Fruit fly (Drosophila melanogaster) whole organism, embryonic: ENCODE measurements around the gene CG12310.

Source experiments
- Ada2b ChIP-seq: fragments of 200-800 bp; sonication (Bioruptor generic); IDR thresholded peaks from 2 replicates; pipeline ENCODE4 v1.3.6; 2022; ENCODE audit warnings: missing biosample characterization, missing genetic modification characterization
- B-H2 ChIP-seq: fragments of 200-800 bp; sonication (Bioruptor generic); optimal IDR thresholded peaks from 2 replicates; lab custom pipeline; 2018; ENCODE audit warnings: missing biosample characterization, mild to moderate bottlenecking, missing genetic modification characterization
- Bgb ChIP-seq: fragments of 200-800 bp; sonication (Bioruptor generic); IDR thresholded peaks from 2 replicates; pipeline ENCODE4 v1.3.6; 2022; ENCODE audit warnings: missing biosample characterization, missing genetic modification characterization; ENCODE audit not compliant: partially characterized antibody
- C15 ChIP-seq: fragments of 200-800 bp; sonication (Bioruptor generic); IDR thresholded peaks from 3 replicates; pipeline ENCODE4 v1.3.6; 2022; ENCODE audit warnings: missing biosample characterization, missing genetic modification characterization
- CG10274 ChIP-seq: fragments of 200-800 bp; sonication (Bioruptor generic); optimal IDR thresholded peaks from 3 replicates; lab custom pipeline; 2017; ENCODE audit warnings: missing biosample characterization, mild to moderate bottlenecking, missing genetic modification characterization
- CG10959 ChIP-seq: fragments of 200-800 bp; sonication (Bioruptor generic); IDR thresholded peaks from 2 replicates; pipeline ENCODE4 v1.3.6; 2022; ENCODE audit warnings: missing biosample characterization, missing genetic modification characterization
- CG12942 ChIP-seq: fragments of 200-800 bp; sonication (Bioruptor generic); optimal IDR thresholded peaks from 3 replicates; lab custom pipeline; 2016; ENCODE audit warnings: missing biosample characterization, missing genetic modification characterization
- CG13624 ChIP-seq: fragments of 200-800 bp; sonication (Bioruptor generic); optimal IDR thresholded peaks from 2 replicates; lab custom pipeline; 2016; ENCODE audit warnings: missing biosample characterization, missing genetic modification characterization
- CG13894 ChIP-seq: fragments of 200-800 bp; sonication (Bioruptor generic); optimal IDR thresholded peaks from 3 replicates; lab custom pipeline; 2018; ENCODE audit warnings: missing biosample characterization, mild to moderate bottlenecking, missing genetic modification characterization, moderate library complexity
- CG16779 ChIP-seq: fragments of 200-800 bp; sonication (Bioruptor generic); IDR thresholded peaks from 2 replicates; pipeline ENCODE4 v1.3.6; 2022; ENCODE audit warnings: missing biosample characterization, missing genetic modification characterization
- CG17186 ChIP-seq: fragments of 200-800 bp; sonication (Bioruptor generic); optimal IDR thresholded peaks from 3 replicates; lab custom pipeline; 2017; ENCODE audit warnings: missing biosample characterization, missing genetic modification reagents, missing genetic modification characterization
- CG17328 ChIP-seq: fragments of 200-800 bp; sonication (Bioruptor generic); IDR thresholded peaks from 2 replicates; pipeline ENCODE4 v1.3.6; 2022; ENCODE audit warnings: missing biosample characterization, missing genetic modification characterization
- CG17612 ChIP-seq: fragments of 200-800 bp; sonication (Bioruptor generic); IDR thresholded peaks from 2 replicates; pipeline ENCODE4 v1.3.6; 2022; ENCODE audit warnings: missing biosample characterization, missing genetic modification characterization
- CG18599 ChIP-seq: fragments of 200-800 bp; sonication (Bioruptor generic); optimal IDR thresholded peaks from 3 replicates; lab custom pipeline; 2017; ENCODE audit warnings: missing biosample characterization, missing genetic modification characterization, mild to moderate bottlenecking, moderate library complexity, missing genetic modification reagents
- CG2120 ChIP-seq: fragments of 200-800 bp; sonication (Bioruptor generic); optimal IDR thresholded peaks from 3 replicates; lab custom pipeline; 2016; ENCODE audit warnings: missing biosample characterization, missing genetic modification characterization
- CG31365 ChIP-seq: fragments of 200-800 bp; sonication (Bioruptor generic); optimal IDR thresholded peaks from 2 replicates; lab custom pipeline; 2018; ENCODE audit warnings: missing biosample characterization, mild to moderate bottlenecking, missing genetic modification characterization
- CG7745 ChIP-seq: fragments of 200-800 bp; sonication (Bioruptor generic); optimal IDR thresholded peaks from 2 replicates; lab custom pipeline; 2018; ENCODE audit warnings: missing biosample characterization, mild to moderate bottlenecking, missing genetic modification characterization, moderate library complexity
- CG7963 ChIP-seq: fragments of 200-800 bp; sonication (Bioruptor generic); IDR thresholded peaks from 3 replicates; pipeline ENCODE4 v1.3.6; 2022; ENCODE audit warnings: missing biosample characterization, missing genetic modification characterization; ENCODE audit not compliant: partially characterized antibody
- CG8290 ChIP-seq, 3 experiments: fragments of 200-800 bp; sonication (Bioruptor generic); optimal IDR thresholded peaks; 2 replicates each; lab custom pipeline; 2016 to 2019; ENCODE audit warnings: missing biosample characterization in 3 of 3, missing genetic modification characterization in 3 of 3, mild to moderate bottlenecking in 2 of 3, moderate library complexity in 1 of 3
- CG9876 ChIP-seq: fragments of 200-800 bp; sonication (Bioruptor generic); optimal IDR thresholded peaks from 2 replicates; lab custom pipeline; 2016; ENCODE audit warnings: missing biosample characterization, missing genetic modification characterization
- Dll ChIP-seq: fragments of 200-800 bp; sonication (Bioruptor generic); IDR thresholded peaks from 4 replicates; pipeline ENCODE4 v1.3.6; 2022; ENCODE audit warnings: missing biosample characterization, missing genetic modification characterization; ENCODE audit not compliant: partially characterized antibody
- GATAe ChIP-seq: fragments of 200-800 bp; sonication (Bioruptor generic); conservative IDR thresholded peaks from 2 replicates; pipeline ENCODE4 v1.3.6; 2022; ENCODE audit warnings: missing biosample characterization, missing genetic modification characterization
- HHEX ChIP-seq: fragments of 200-800 bp; sonication (Bioruptor generic); optimal IDR thresholded peaks from 3 replicates; lab custom pipeline; 2017; ENCODE audit warnings: missing biosample characterization, mild to moderate bottlenecking, missing genetic modification characterization, missing genetic modification reagents
- Hey ChIP-seq: fragments of 200-800 bp; sonication (Bioruptor generic); optimal IDR thresholded peaks from 3 replicates; lab custom pipeline; 2018; ENCODE audit warnings: missing biosample characterization, mild to moderate bottlenecking, missing genetic modification characterization
- Lim3 ChIP-seq: fragments of 200-800 bp; sonication (Bioruptor generic); IDR thresholded peaks from 2 replicates; pipeline ENCODE4 v1.3.6; 2022; ENCODE audit warnings: missing biosample characterization, missing genetic modification characterization
- MTF-1 ChIP-seq: fragments of 200-800 bp; sonication (Bioruptor generic); optimal IDR thresholded peaks from 2 replicates; lab custom pipeline; 2018; ENCODE audit warnings: missing biosample characterization, mild to moderate bottlenecking, missing genetic modification characterization, borderline replicate concordance
- Myb ChIP-seq: fragments of 200-800 bp; sonication (Bioruptor generic); optimal IDR thresholded peaks from 2 replicates; lab custom pipeline; 2016; ENCODE audit warnings: missing biosample characterization, missing genetic modification characterization
- Nf-YB ChIP-seq: fragments of 200-800 bp; sonication (Bioruptor generic); optimal IDR thresholded peaks from 3 replicates; lab custom pipeline; 2019; ENCODE audit warnings: missing biosample characterization, mild to moderate bottlenecking, missing genetic modification characterization, moderate library complexity
- Opbp ChIP-seq: fragments of 200-800 bp; sonication (Bioruptor generic); IDR thresholded peaks from 3 replicates; pipeline ENCODE4 v1.3.6; 2022; ENCODE audit warnings: missing biosample characterization, missing genetic modification characterization; ENCODE audit not compliant: partially characterized antibody
- Optix ChIP-seq: fragments of 200-800 bp; sonication (Bioruptor generic); IDR thresholded peaks from 3 replicates; pipeline ENCODE4 v1.3.6; 2022; ENCODE audit warnings: missing biosample characterization, missing genetic modification characterization
- Rx ChIP-seq: fragments of 200-800 bp; sonication (Bioruptor generic); IDR thresholded peaks from 2 replicates; pipeline ENCODE4 v1.3.6; 2022; ENCODE audit warnings: missing biosample characterization, missing genetic modification characterization
- Scr ChIP-seq: fragments of 200-800 bp; sonication (Bioruptor generic); IDR thresholded peaks from 2 replicates; pipeline ENCODE4 v1.3.6; 2022; ENCODE audit warnings: missing biosample characterization, missing genetic modification characterization; ENCODE audit not compliant: partially characterized antibody
- Trl ChIP-seq, 3 experiments: fragments of >200 bp in 2 of 3; fragments of 200-800 bp in 1 of 3; sonication (Bioruptor generic) in 1 of 3; optimal IDR thresholded peaks; 2 replicates in 1 of 3; 3 replicates in 2 of 3; lab custom pipeline; 2016 to 2017; ENCODE audit warnings: missing biosample characterization in 1 of 3, missing genetic modification characterization in 1 of 3
- croc ChIP-seq: fragments of 200-800 bp; sonication (Bioruptor generic); conservative IDR thresholded peaks from 3 replicates; pipeline ENCODE4 v1.3.6; 2022; ENCODE audit warnings: missing biosample characterization, missing genetic modification characterization
- dm ChIP-seq: fragments of 200-800 bp; sonication (Bioruptor generic); optimal IDR thresholded peaks from 3 replicates; lab custom pipeline; 2016; ENCODE audit warnings: missing biosample characterization, missing genetic modification characterization
- eyg ChIP-seq: fragments of 200-800 bp; sonication (Bioruptor generic); optimal IDR thresholded peaks from 3 replicates; lab custom pipeline; 2016; ENCODE audit warnings: missing biosample characterization, missing genetic modification characterization
- gcm2 ChIP-seq: fragments of 200-800 bp; sonication (Bioruptor generic); optimal IDR thresholded peaks from 2 replicates; lab custom pipeline; 2016; ENCODE audit warnings: missing biosample characterization, missing genetic modification characterization
- grau ChIP-seq: fragments of 200-800 bp; optimal IDR thresholded peaks from 3 replicates; lab custom pipeline; 2019; ENCODE audit warnings: missing biosample characterization, mild to moderate bottlenecking, missing genetic modification characterization, moderate library complexity
- kni ChIP-seq: fragments of 200-800 bp; sonication (Bioruptor generic); optimal IDR thresholded peaks from 3 replicates; lab custom pipeline; 2017; ENCODE audit warnings: mild to moderate bottlenecking, missing biosample characterization, missing genetic modification reagents, missing genetic modification characterization
- oc ChIP-seq: fragments of 200-800 bp; sonication (Bioruptor generic); optimal IDR thresholded peaks from 2 replicates; lab custom pipeline; 2018; ENCODE audit warnings: missing biosample characterization, mild to moderate bottlenecking, missing genetic modification characterization, moderate library complexity
- schlank ChIP-seq: fragments of 200-800 bp; sonication (Bioruptor generic); optimal IDR thresholded peaks from 2 replicates; lab custom pipeline; 2018; ENCODE audit warnings: missing biosample characterization, mild to moderate bottlenecking, missing genetic modification characterization
- tin ChIP-seq: fragments of 200-800 bp; sonication (Bioruptor generic); optimal IDR thresholded peaks from 3 replicates; lab custom pipeline; 2016; ENCODE audit warnings: missing biosample characterization, missing genetic modification characterization
- toy ChIP-seq: fragments of 200-800 bp; sonication (Bioruptor generic); IDR thresholded peaks from 2 replicates; pipeline ENCODE4 v1.3.6; 2022; ENCODE audit warnings: missing biosample characterization, missing genetic modification characterization
- twi ChIP-seq: fragments of 200-800 bp; optimal IDR thresholded peaks from 2 replicates; lab custom pipeline; 2019; ENCODE audit warnings: missing biosample characterization, mild to moderate bottlenecking, missing genetic modification characterization, moderate library complexity
- vvl ChIP-seq: fragments of 200-800 bp; sonication (Bioruptor generic); IDR thresholded peaks from 2 replicates; pipeline ENCODE4 v1.3.6; 2022; ENCODE audit warnings: missing biosample characterization, missing genetic modification characterization
- wor ChIP-seq: fragments of 200-800 bp; sonication (Bioruptor generic); IDR thresholded peaks from 2 replicates; pipeline ENCODE4 v1.3.6; 2022; ENCODE audit warnings: missing biosample characterization, missing genetic modification characterization
- yki ChIP-seq: fragments of >200 bp; optimal IDR thresholded peaks from 3 replicates; lab custom pipeline; 2018

Gene CG12310

dm6 chr3L:15079278-15079677, 28.7 kb upstream of the CG12310 start (continued):
- peak; percentile 91 to 93 for TF ChIP-seq Trl (optimal IDR thresholded peaks at IDR 0.05; lab: Kevin White, UChicago)
- peak; percentile 61 for TF ChIP-seq Trl (GFP tag; optimal IDR thresholded peaks at IDR 0.05; lab: Kevin White, UChicago)
- TF ChIP-seq grau (tag; lab: Kevin White, UChicago): no peak
- TF ChIP-seq CG31365: peak; percentile 97
- TF ChIP-seq gcm2 (GFP tag; lab: Kevin White, UChicago): no peak
- TF ChIP-seq oc (tag; lab: Kevin White, UChicago): no peak
- peak; percentile 79 for TF ChIP-seq vvl (GFP tag; lab: Robert Waterston, UW)
- peak; percentile 25 for TF ChIP-seq CG13624 (GFP tag; lab: Kevin White, UChicago)
- peak; percentile 15; the same call in 1 of the 2 replicates for TF ChIP-seq Scr
- TF ChIP-seq C15 (GFP tag; lab: Robert Waterston, UW): no peak
- TF ChIP-seq CG17612: no peak
- peak; percentile 14 for TF ChIP-seq CG8290 (GFP tag; optimal IDR thresholded peaks at IDR 0.05; lab: Kevin White, UChicago)
- no peak for TF ChIP-seq CG8290 (tag; optimal IDR thresholded peaks at IDR 0.05; lab: Kevin White, UChicago)
- no peak for TF ChIP-seq GATAe
- no peak for TF ChIP-seq wor (GFP tag; lab: Robert Waterston, UW)
- TF ChIP-seq HHEX (GFP tag; lab: Kevin White, UChicago): no peak
- no peak for TF ChIP-seq CG17328 (GFP tag; lab: Robert Waterston, UW)
- TF ChIP-seq tin: no peak
- TF ChIP-seq CG7745 (tag; lab: Kevin White, UChicago): no peak
- no peak for TF ChIP-seq CG13894
- TF ChIP-seq Ada2b (GFP tag; lab: Robert Waterston, UW): 0 out of 2 replicates have a peak, but pooled peaks have one; percentile 14
- no peak for TF ChIP-seq dm (GFP tag; lab: Kevin White, UChicago)
- TF ChIP-seq CG18599 (GFP tag; lab: Kevin White, UChicago): no peak
- TF ChIP-seq croc (GFP tag; lab: Robert Waterston, UW): no peak
- no peak for TF ChIP-seq kni (GFP tag; lab: Kevin White, UChicago)
- no peak for TF ChIP-seq MTF-1 (GFP tag; lab: Kevin White, UChicago)
- peak; percentile 56 for TF ChIP-seq yki (lab: Kevin White, UChicago)
- TF ChIP-seq CG10274 (GFP tag; lab: Kevin White, UChicago): no peak
- TF ChIP-seq eyg (GFP tag; lab: Kevin White, UChicago): no peak
- TF ChIP-seq Hey (tag; lab: Kevin White, UChicago): no peak
- no peak for TF ChIP-seq Optix
- no peak for TF ChIP-seq toy (GFP tag; lab: Robert Waterston, UW)
- TF ChIP-seq CG12942 (GFP tag; lab: Kevin White, UChicago): no peak
- TF ChIP-seq, all 482 proteins: peak for 47

dm6 chr3L:15078347-15078746, 27.7 kb upstream of the CG12310 start, which contains the start of gene Or71a:
Gene Or71a (minus strand): TSS chr3L:15078447.
- TF ChIP-seq CG17186 (GFP tag; lab: Kevin White, UChicago) (no peak), CG7963 (GFP tag; lab: Robert Waterston, UW) (no peak), Bgb (GFP tag; lab: Robert Waterston, UW) (no peak), B-H2 (no peak), twi (tag; lab: Kevin White, UChicago) (no peak), Myb (GFP tag; lab: Kevin White, UChicago) (no peak), CG17328 (GFP tag; lab: Robert Waterston, UW) (no peak), Lim3 (no peak), HHEX (GFP tag; lab: Kevin White, UChicago) (no peak), CG16779 (GFP tag; lab: Robert Waterston, UW) (no peak), Rx (no peak), CG17612 (no peak), Opbp (GFP tag; lab: Robert Waterston, UW) (no peak), Nf-YB (GFP tag; lab: Kevin White, UChicago) (no peak), CG9876 (GFP tag; lab: Kevin White, UChicago) (no peak), CG10959 (GFP tag; lab: Robert Waterston, UW) (no peak), CG2120 (GFP tag; lab: Kevin White, UChicago) (no peak), schlank (tag; lab: Kevin White, UChicago) (no peak), Dll (GFP tag; lab: Robert Waterston, UW) (no peak)
